Worm (Caenorhabditis elegans): ENCODE results near the gene nhr-150.

The nhr-150 gene

DNA sequence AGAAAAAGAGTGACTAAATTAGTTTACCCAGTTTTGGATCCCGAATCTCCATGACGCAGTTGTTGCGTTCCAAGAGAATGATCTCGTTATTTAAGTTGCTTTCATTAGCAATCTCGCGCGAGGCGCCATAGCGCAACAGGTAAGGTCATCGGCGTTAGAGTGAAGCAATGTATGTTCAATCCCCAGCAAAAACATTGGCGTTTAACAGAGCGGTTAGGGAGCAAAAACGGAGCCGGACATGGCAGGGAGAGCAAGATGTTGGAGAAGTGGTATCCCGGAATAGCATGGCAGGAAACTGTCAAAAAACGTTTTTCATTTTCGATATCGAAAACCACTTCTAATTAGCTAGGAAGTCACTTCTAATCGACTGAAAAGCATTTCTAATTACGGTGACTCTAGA is 26.9 kb downstream of the nhr-150 start:
- TF ChIP-seq fkh-10 (GFP tag; optimal IDR thresholded peaks at IDR 0.05) (no peak), mdl-1 (tag; optimal IDR thresholded peaks at IDR 0.05) (no peak), sdz-12 (GFP tag; optimal IDR thresholded peaks at IDR 0.05) (no peak), php-3 (GFP tag; IDR thresholded peaks at IDR 0.05) (0 out of 2 replicates have a peak, but pooled peaks have one; percentile 41), tra-1 (GFP tag; IDR thresholded peaks at IDR 0.05) (no peak), Y75B8A.6 (GFP tag; IDR thresholded peaks at IDR 0.05) (peak; percentile 57; the same call in 1 of the 2 replicates), zip-2 (tag; optimal IDR thresholded peaks at IDR 0.05) (no peak), madf-5 (GFP tag; IDR thresholded peaks at IDR 0.05) (peak in 1 of 2 experiments; percentile 65; a peak in 1 of 4 replicates), hmg-1.1 (GFP tag; IDR thresholded peaks at IDR 0.05) (no peak), ceh-28 (tag; optimal IDR thresholded peaks at IDR 0.05) (no peak), dmd-6 (GFP tag; IDR thresholded peaks at IDR 0.05) (no peak), egl-43 (GFP tag; IDR thresholded peaks at IDR 0.05) (peak; percentile 89; the same call in 1 of the 2 replicates), lin-13 (GFP tag; optimal IDR thresholded peaks at IDR 0.05) (no peak), arid-1 (GFP tag; conservative IDR thresholded peaks at IDR 0.05) (peak; percentile 75; the same call in 1 of the 2 replicates), nhr-25 (tag; optimal IDR thresholded peaks at IDR 0.05; ENCODE audit: borderline replicate concordance, insufficient read depth) (no peak), hlh-30 (tag; optimal IDR thresholded peaks at IDR 0.05; ENCODE audit: insufficient read depth) (no peak), vab-7 (GFP tag; IDR thresholded peaks at IDR 0.05) (0 out of 2 replicates have a peak, but pooled peaks have one; percentile 49), nhr-42 (GFP tag; IDR thresholded peaks at IDR 0.05) (0 out of 2 replicates have a peak, but pooled peaks have one; percentile 26), nhr-28 (tag; optimal IDR thresholded peaks at IDR 0.05) (no peak), Y105C5A.15 (GFP tag; IDR thresholded peaks at IDR 0.05) (peak; percentile 82; the same call in 1 of the 2 replicates), rbr-2 (tag; optimal IDR thresholded peaks at IDR 0.05) (no peak), mes-2 (tag; optimal IDR thresholded peaks at IDR 0.05; ENCODE audit: poor library complexity, severe bottlenecking) (peak; percentile 45), zfp-2 (tag; optimal IDR thresholded peaks at IDR 0.05) (no peak), mdt-29 (GFP tag; IDR thresholded peaks at IDR 0.05) (peak; percentile 26; the same call in 1 of the 2 replicates), F26F4.8 (GFP tag; conservative IDR thresholded peaks at IDR 0.05) (0 out of 2 replicates have a peak, but pooled peaks have one; percentile 66), F37D6.2 (tag; optimal IDR thresholded peaks at IDR 0.05) (no peak), daf-16 (GFP tag; optimal IDR thresholded peaks at IDR 0.05) (peak in 1 of 2 experiments; percentile 37), daf-16 (tag; optimal IDR thresholded peaks at IDR 0.05) (no peak), ceh-32 (tag; optimal IDR thresholded peaks at IDR 0.05; ENCODE audit: poor library complexity) (no peak), lim-7 (GFP tag; IDR thresholded peaks at IDR 0.05) (peak; percentile 77), dmd-8 (GFP tag; IDR thresholded peaks at IDR 0.05) (peak; percentile 87), ztf-11 (tag; optimal IDR thresholded peaks at IDR 0.05) (no peak), nhr-10 (tag; optimal IDR thresholded peaks at IDR 0.05) (no peak), lsy-2 (tag; optimal IDR thresholded peaks at IDR 0.05) (no peak), zip-11 (GFP tag; IDR thresholded peaks at IDR 0.05) (no peak), nhr-237 (tag; optimal IDR thresholded peaks at IDR 0.05) (no peak), F44E2.7 (GFP tag; IDR thresholded peaks at IDR 0.05) (peak; percentile 48; the same call in 1 of the 2 replicates), skn-1 (tag; optimal IDR thresholded peaks at IDR 0.05) (no peak), spr-3 (GFP tag; optimal IDR thresholded peaks at IDR 0.05) (no peak), nhr-111 (GFP tag; optimal IDR thresholded peaks at IDR 0.05) (peak; percentile 39), snpc-1.2 (GFP tag; IDR thresholded peaks at IDR 0.05) (peak; percentile 73), nhr-11 (tag; optimal IDR thresholded peaks at IDR 0.05) (no peak), pqm-1 (tag; optimal IDR thresholded peaks at IDR 0.05) (no peak), Y48G9A.11 (GFP tag; IDR thresholded peaks at IDR 0.05) (0 out of 2 replicates have a peak, but pooled peaks have one; percentile 34), aha-1 (tag) (no peak), nhr-76 (tag; optimal IDR thresholded peaks at IDR 0.05) (no peak), cey-2 (tag; optimal IDR thresholded peaks at IDR 0.05; ENCODE audit: borderline replicate concordance, insufficient read depth) (no peak), daf-19 (GFP tag; conservative IDR thresholded peaks at IDR 0.05) (peak; percentile 69; the same call in 1 of the 2 replicates), T26A8.4 (GFP tag; IDR thresholded peaks at IDR 0.05) (no peak), D1046.2 (GFP tag; IDR thresholded peaks at IDR 0.05) (peak; percentile 53; the same call in 1 of the 2 replicates)

Data from whole organism, L4 larva.